Fruit fly (Drosophila melanogaster): ENCODE results near the gene nkd.
A peak's percentile ranks its signal among the peaks of the same experiment; 100 is the strongest.

The nkd gene

dm6 chr3L:19079798-19080691 is 34.8 kb upstream of the nkd start (continued):
- TF ChIP-seq repo (GFP tag; optimal IDR thresholded peaks at IDR 0.05) (no peak), Ada2b (GFP tag; IDR thresholded peaks at IDR 0.05) (no peak), cg (GFP tag; optimal IDR thresholded peaks at IDR 0.05) (no peak), Meics (GFP tag; optimal IDR thresholded peaks at IDR 0.05) (peak; percentile 58), CG32532 (GFP tag; IDR thresholded peaks at IDR 0.05) (no peak), MESR4 (GFP tag; optimal IDR thresholded peaks at IDR 0.05) (no peak), CG18599 (GFP tag; optimal IDR thresholded peaks at IDR 0.05) (peak; percentile 37), CG16779 (GFP tag; IDR thresholded peaks at IDR 0.05) (no peak), CG1603 (tag; optimal IDR thresholded peaks at IDR 0.05) (no peak), sens-2 (GFP tag; IDR thresholded peaks at IDR 0.05) (no peak), CG3847 (GFP tag; IDR thresholded peaks at IDR 0.05) (no peak), CG10366 (GFP tag; IDR thresholded peaks at IDR 0.05) (no peak), zfh2 (GFP tag; optimal IDR thresholded peaks at IDR 0.05) (peak; percentile 14), CG2712 (tag; optimal IDR thresholded peaks at IDR 0.05) (peak; percentile 39), CG9437 (GFP tag; optimal IDR thresholded peaks at IDR 0.05) (peak; percentile 40), Myb (GFP tag; optimal IDR thresholded peaks at IDR 0.05) (peak; percentile 38), lbe (GFP tag; optimal IDR thresholded peaks at IDR 0.05) (no peak), CG8478 (optimal IDR thresholded peaks at IDR 0.05) (peak; percentile 72), jigr1 (GFP tag; IDR thresholded peaks at IDR 0.05) (no peak), CG31441 (GFP tag; IDR thresholded peaks at IDR 0.05) (0 out of 2 replicates have a peak, but pooled peaks have one; percentile 35), her (GFP tag; optimal IDR thresholded peaks at IDR 0.05) (no peak), CG9876 (GFP tag; optimal IDR thresholded peaks at IDR 0.05) (no peak), zen2 (GFP tag; IDR thresholded peaks at IDR 0.05; ENCODE audit: partially characterized antibody) (no peak), CG14441 (GFP tag; IDR thresholded peaks at IDR 0.05) (no peak), CG12236 (GFP tag; optimal IDR thresholded peaks at IDR 0.05) (no peak), CG7271 (tag; optimal IDR thresholded peaks at IDR 0.05) (no peak), tup (GFP tag; optimal IDR thresholded peaks at IDR 0.05) (no peak), TFAM (GFP tag; optimal IDR thresholded peaks at IDR 0.05) (no peak), CG7928 (GFP tag; optimal IDR thresholded peaks at IDR 0.05) (no peak), Sox100B (GFP tag; optimal IDR thresholded peaks at IDR 0.05) (peak; percentile 63), CG18011 (GFP tag; optimal IDR thresholded peaks at IDR 0.05) (no peak), Drgx (GFP tag; IDR thresholded peaks at IDR 0.05) (peak; percentile 37; the same call in 1 of the 2 replicates), CG10321 (GFP tag; IDR thresholded peaks at IDR 0.05) (peak; percentile 47; the same call in 1 of the 2 replicates), emc (GFP tag; optimal IDR thresholded peaks at IDR 0.05) (no peak), CHES-1-like (GFP tag; optimal IDR thresholded peaks at IDR 0.05) (peak; percentile 46), CG4707 (GFP tag; optimal IDR thresholded peaks at IDR 0.05) (no peak), nom (GFP tag; optimal IDR thresholded peaks at IDR 0.05) (peak; percentile 20), CG7372 (GFP tag; IDR thresholded peaks at IDR 0.05) (no peak), ci (GFP tag; IDR thresholded peaks at IDR 0.05) (no peak; the same call in 2 of the 3 replicates), slou (GFP tag; optimal IDR thresholded peaks at IDR 0.05) (no peak), croc (GFP tag; conservative IDR thresholded peaks at IDR 0.05) (no peak), CG17328 (GFP tag; IDR thresholded peaks at IDR 0.05) (no peak), inv (GFP tag; IDR thresholded peaks at IDR 0.05; ENCODE audit: partially characterized antibody) (no peak), CG6683 (GFP tag; optimal IDR thresholded peaks at IDR 0.05) (no peak), ato (GFP tag; IDR thresholded peaks at IDR 0.05; ENCODE audit: partially characterized antibody) (no peak), unc-4 (GFP tag; IDR thresholded peaks at IDR 0.05; ENCODE audit: partially characterized antibody) (no peak), D19A (tag; optimal IDR thresholded peaks at IDR 0.05) (peak; percentile 39), Ets65A (GFP tag) (peak; percentile 56), bigmax (GFP tag; optimal IDR thresholded peaks at IDR 0.05) (no peak)
